Fruit fly (Drosophila melanogaster) whole organism, prepupa: ENCODE measurements around the gene CG12448.

Experiments used
- Blimp-1 ChIP-seq: fragments of 200-800 bp; sonication (Bioruptor generic); optimal IDR thresholded peaks from 3 replicates; lab custom pipeline; 2017; ENCODE audit warnings: missing biosample characterization, missing genetic modification characterization, mild to moderate bottlenecking, moderate library complexity, missing genetic modification reagents
- CG10669 ChIP-seq: fragments of 200-800 bp; sonication (Bioruptor generic); optimal IDR thresholded peaks from 3 replicates; lab custom pipeline; 2018; ENCODE audit warnings: missing biosample characterization, mild to moderate bottlenecking, missing genetic modification characterization, moderate library complexity
- CG11762 ChIP-seq: fragments of 200-800 bp; sonication (Bioruptor generic); optimal IDR thresholded peaks from 3 replicates; lab custom pipeline; 2016; ENCODE audit warnings: missing biosample characterization, missing genetic modification characterization; ENCODE audit not compliant: insufficient read depth
- CG11902 ChIP-seq: fragments of 200-800 bp; sonication (Bioruptor generic); optimal IDR thresholded peaks from 3 replicates; lab custom pipeline; 2016; ENCODE audit warnings: missing biosample characterization, missing genetic modification characterization
- CG1621 ChIP-seq: fragments of 200-800 bp; sonication (Bioruptor generic); optimal IDR thresholded peaks from 3 replicates; lab custom pipeline; 2018; ENCODE audit warnings: missing biosample characterization, mild to moderate bottlenecking, missing genetic modification characterization
- CG16779 ChIP-seq: fragments of 200-800 bp; sonication (Bioruptor generic); optimal IDR thresholded peaks from 3 replicates; lab custom pipeline; 2017; ENCODE audit warnings: missing biosample characterization, mild to moderate bottlenecking, missing genetic modification characterization
- CG3032 ChIP-seq: fragments of 200-800 bp; optimal IDR thresholded peaks from 2 replicates; lab custom pipeline; 2019; ENCODE audit warnings: missing biosample characterization, mild to moderate bottlenecking, missing genetic modification characterization, moderate library complexity
- CG31627 ChIP-seq: fragments of 200-800 bp; sonication (Bioruptor generic); optimal IDR thresholded peaks from 3 replicates; lab custom pipeline; 2016; ENCODE audit warnings: missing biosample characterization, missing genetic modification characterization
- CG32006 ChIP-seq: fragments of 200-800 bp; sonication (Bioruptor generic); optimal IDR thresholded peaks from 3 replicates; lab custom pipeline; 2017; ENCODE audit warnings: missing biosample characterization, mild to moderate bottlenecking, missing genetic modification characterization
- CG34406 ChIP-seq: fragments of 200-800 bp; sonication (Bioruptor generic); optimal IDR thresholded peaks from 3 replicates; lab custom pipeline; 2016; ENCODE audit warnings: missing biosample characterization, missing genetic modification characterization
- CG3919 ChIP-seq: fragments of 200-800 bp; sonication (Bioruptor generic); optimal IDR thresholded peaks from 3 replicates; lab custom pipeline; 2016; ENCODE audit warnings: missing biosample characterization, missing genetic modification characterization
- CG4318 ChIP-seq: fragments of 200-800 bp; sonication (Bioruptor generic); optimal IDR thresholded peaks from 3 replicates; lab custom pipeline; 2017; ENCODE audit warnings: missing biosample characterization, mild to moderate bottlenecking, missing genetic modification characterization
- CG6276 ChIP-seq: fragments of 200-800 bp; sonication (Bioruptor generic); optimal IDR thresholded peaks from 2 replicates; lab custom pipeline; 2017; ENCODE audit warnings: missing biosample characterization, mild to moderate bottlenecking, missing genetic modification characterization
- CG6808 ChIP-seq: fragments of 200-800 bp; sonication (Bioruptor generic); optimal IDR thresholded peaks from 3 replicates; lab custom pipeline; 2017; ENCODE audit warnings: missing biosample characterization, missing genetic modification characterization, mild to moderate bottlenecking, moderate library complexity, missing genetic modification reagents
- CG8119 ChIP-seq: fragments of 200-800 bp; sonication (Bioruptor generic); IDR thresholded peaks from 3 replicates; pipeline ENCODE4 v1.3.6; 2022; ENCODE audit warnings: missing biosample characterization, missing genetic modification characterization
- CG8319 ChIP-seq: fragments of 200-800 bp; sonication (Bioruptor generic); optimal IDR thresholded peaks from 3 replicates; lab custom pipeline; 2016; ENCODE audit warnings: missing biosample characterization, missing genetic modification characterization
- CG8632 ChIP-seq: fragments of 200-800 bp; sonication (Bioruptor generic); optimal IDR thresholded peaks from 3 replicates; lab custom pipeline; 2016; ENCODE audit warnings: missing biosample characterization, missing genetic modification characterization
- CG9139 ChIP-seq: fragments of 200-800 bp; sonication (Bioruptor generic); optimal IDR thresholded peaks from 3 replicates; lab custom pipeline; 2017; ENCODE audit warnings: missing biosample characterization, mild to moderate bottlenecking, missing genetic modification characterization
- Eip75B ChIP-seq: fragments of 200-800 bp; sonication (Bioruptor generic); optimal IDR thresholded peaks from 3 replicates; lab custom pipeline; 2016; ENCODE audit warnings: missing biosample characterization, missing genetic modification characterization
- Eip78C ChIP-seq: fragments of 200-800 bp; sonication (Bioruptor generic); peaks from one replicate; lab custom pipeline; 2016; ENCODE audit warnings: missing biosample characterization, missing genetic modification characterization
- Eip93F ChIP-seq: fragments of 200-800 bp; sonication (Bioruptor generic); optimal IDR thresholded peaks from 2 replicates; lab custom pipeline; 2016; ENCODE audit warnings: missing biosample characterization, mild to moderate bottlenecking, missing genetic modification characterization
- Ets21C ChIP-seq: fragments of 200-800 bp; sonication (Bioruptor generic); optimal IDR thresholded peaks from 3 replicates; lab custom pipeline; 2016; ENCODE audit warnings: missing biosample characterization, missing genetic modification characterization
- Ets96B ChIP-seq: fragments of 200-800 bp; optimal IDR thresholded peaks from 2 replicates; lab custom pipeline; 2019; ENCODE audit warnings: missing biosample characterization, mild to moderate bottlenecking, missing genetic modification characterization, moderate library complexity
- Gug ChIP-seq: fragments of 200-800 bp; sonication (Bioruptor generic); IDR thresholded peaks from 2 replicates; pipeline ENCODE4 v1.3.6; 2022; ENCODE audit warnings: missing biosample characterization, missing genetic modification characterization
- Hr38 ChIP-seq: sonication (Bioruptor generic); optimal IDR thresholded peaks from 2 replicates; lab custom pipeline; 2016; ENCODE audit warnings: missing biosample characterization, missing genetic modification characterization
- Hr4 ChIP-seq: fragments of 200-800 bp; sonication (Bioruptor generic); optimal IDR thresholded peaks from 3 replicates; lab custom pipeline; 2016; ENCODE audit warnings: missing biosample characterization, missing genetic modification characterization
- Met ChIP-seq: fragments of 200-800 bp; sonication (Bioruptor generic); optimal IDR thresholded peaks from 3 replicates; lab custom pipeline; 2016; ENCODE audit warnings: missing biosample characterization, missing genetic modification characterization
- OdsH ChIP-seq: fragments of 200-800 bp; sonication (Bioruptor generic); optimal IDR thresholded peaks from 3 replicates; lab custom pipeline; 2016; ENCODE audit warnings: missing biosample characterization, missing genetic modification characterization
- Smox ChIP-seq: fragments of 200-800 bp; sonication (Bioruptor generic); optimal IDR thresholded peaks from 3 replicates; lab custom pipeline; 2016; ENCODE audit warnings: missing biosample characterization, missing genetic modification characterization
- Sox102F ChIP-seq: fragments of 200-800 bp; sonication (Bioruptor generic); optimal IDR thresholded peaks from 2 replicates; lab custom pipeline; 2016; ENCODE audit warnings: missing biosample characterization, mild to moderate bottlenecking, missing genetic modification characterization
- Sox14 ChIP-seq: fragments of 200-800 bp; sonication (Bioruptor generic); optimal IDR thresholded peaks from 3 replicates; lab custom pipeline; 2016; ENCODE audit warnings: missing biosample characterization, missing genetic modification characterization
- Sox15 ChIP-seq: fragments of 200-800 bp; sonication (Bioruptor generic); optimal IDR thresholded peaks from 3 replicates; lab custom pipeline; 2016; ENCODE audit warnings: missing biosample characterization, missing genetic modification characterization
- achi ChIP-seq: fragments of 200-800 bp; sonication (Bioruptor generic); optimal IDR thresholded peaks from 3 replicates; lab custom pipeline; 2016; ENCODE audit warnings: missing biosample characterization, missing genetic modification characterization
- acj6 ChIP-seq: fragments of 200-800 bp; sonication (Bioruptor generic); optimal IDR thresholded peaks from 3 replicates; lab custom pipeline; 2016; ENCODE audit warnings: missing biosample characterization, missing genetic modification characterization
- dac ChIP-seq: fragments of 200-800 bp; sonication (Bioruptor generic); optimal IDR thresholded peaks from 2 replicates; lab custom pipeline; 2017; ENCODE audit warnings: missing biosample characterization, mild to moderate bottlenecking, missing genetic modification characterization
- eg ChIP-seq: fragments of 200-800 bp; sonication (Bioruptor generic); IDR thresholded peaks from 3 replicates; pipeline ENCODE4 v1.3.6; 2022; ENCODE audit warnings: missing biosample characterization, missing genetic modification characterization
- esn ChIP-seq: fragments of 200-800 bp; sonication (Bioruptor generic); optimal IDR thresholded peaks from 2 replicates; lab custom pipeline; 2016; ENCODE audit warnings: missing biosample characterization, mild to moderate bottlenecking, missing genetic modification characterization, moderate library complexity
- fd59A ChIP-seq: fragments of 200-800 bp; sonication (Bioruptor generic); optimal IDR thresholded peaks from 2 replicates; lab custom pipeline; 2017; ENCODE audit warnings: missing biosample characterization, mild to moderate bottlenecking, missing genetic modification characterization, missing genetic modification reagents
- fd85E ChIP-seq: fragments of 200-800 bp; sonication (Bioruptor generic); optimal IDR thresholded peaks from 3 replicates; lab custom pipeline; 2016; ENCODE audit warnings: missing biosample characterization, missing genetic modification characterization
- fkh ChIP-seq: fragments of 200-800 bp; sonication (Bioruptor generic); optimal IDR thresholded peaks from 3 replicates; lab custom pipeline; 2017; ENCODE audit warnings: missing biosample characterization, mild to moderate bottlenecking, missing genetic modification characterization, moderate library complexity
- lz ChIP-seq: fragments of 200-800 bp; sonication (Bioruptor generic); optimal IDR thresholded peaks from 3 replicates; lab custom pipeline; 2016; ENCODE audit warnings: missing biosample characterization, missing genetic modification characterization
- net ChIP-seq: fragments of 200-800 bp; sonication (Bioruptor generic); optimal IDR thresholded peaks from 3 replicates; lab custom pipeline; 2016; ENCODE audit warnings: missing biosample characterization, missing genetic modification characterization
- pdm3 ChIP-seq: fragments of 200-800 bp; sonication (Bioruptor generic); optimal IDR thresholded peaks from 3 replicates; lab custom pipeline; 2016; ENCODE audit warnings: missing biosample characterization, missing genetic modification characterization
- spab ChIP-seq: fragments of 200-800 bp; sonication (Bioruptor generic); optimal IDR thresholded peaks from 2 replicates; lab custom pipeline; 2017; ENCODE audit warnings: missing biosample characterization, mild to moderate bottlenecking, missing genetic modification characterization, missing genetic modification reagents
- ss ChIP-seq, 2 experiments: fragments of 200-800 bp; sonication (Bioruptor generic); optimal IDR thresholded peaks; 2 replicates in 1 of 2; 3 replicates in 1 of 2; lab custom pipeline; 2017 to 2018; ENCODE audit warnings: mild to moderate bottlenecking in 2 of 2, missing biosample characterization in 2 of 2, missing genetic modification characterization in 2 of 2, moderate library complexity in 1 of 2
- svp ChIP-seq: fragments of 200-800 bp; sonication (Bioruptor generic); peaks from one replicate; lab custom pipeline; 2016; ENCODE audit warnings: missing biosample characterization, missing genetic modification characterization

Gene CG12448

DNA sequence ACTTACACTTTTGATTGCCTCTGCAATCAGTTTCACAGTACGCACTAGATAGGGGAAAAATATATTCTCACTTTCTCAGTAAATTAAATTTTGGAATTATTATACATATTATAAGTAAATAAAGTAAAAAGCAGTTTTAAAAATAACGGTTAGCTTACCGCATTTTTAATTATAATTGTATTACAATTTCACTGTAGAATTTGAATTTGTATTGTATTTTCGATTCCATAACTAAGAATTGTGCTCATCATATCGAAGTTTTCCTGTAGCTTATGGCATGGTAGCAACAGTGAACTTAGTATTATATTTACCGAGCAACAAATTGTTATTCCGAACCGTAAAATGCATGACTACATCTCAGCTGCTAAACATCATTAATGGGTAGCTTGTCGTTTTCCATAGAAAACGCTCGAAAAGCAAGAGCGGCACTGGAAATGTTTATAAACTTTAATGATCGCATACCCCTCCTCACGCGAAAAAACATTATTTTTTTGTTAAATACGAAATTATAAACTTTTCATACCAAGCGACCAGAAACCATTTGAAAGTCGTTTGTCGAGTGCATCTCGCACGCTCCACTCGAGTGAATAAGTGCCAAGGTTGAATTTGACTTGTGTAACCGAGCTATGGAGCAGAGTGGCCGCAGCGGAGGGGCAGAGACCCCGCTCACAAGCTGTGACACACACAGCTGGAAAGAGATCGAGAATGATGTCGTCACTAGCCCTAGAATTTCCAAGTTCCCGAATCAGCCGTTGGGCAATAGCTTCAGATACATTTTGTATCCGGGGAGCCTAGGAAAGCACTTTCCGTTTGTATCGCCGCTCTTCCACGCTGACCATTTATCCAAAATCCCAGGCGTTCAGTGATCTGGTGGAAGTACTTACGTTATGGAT is 29.0 kb upstream of the CG12448 start (continued):
- TF ChIP-seq Smox, result peak; percentile 69
- TF ChIP-seq Hr38 (GFP tag; lab: Kevin White, UChicago), result no peak
- TF ChIP-seq Sox102F (GFP tag; lab: Kevin White, UChicago), result peak; percentile 39
- peak; percentile 69 for TF ChIP-seq Gug (GFP tag; lab: Robert Waterston, UW)
- TF ChIP-seq Ets96B (tag; lab: Kevin White, UChicago), result peak; percentile 65
- TF ChIP-seq fkh, result peak; percentile 90
- peak; percentile 85 for TF ChIP-seq net
- peak; percentile 67 for TF ChIP-seq CG11762 (GFP tag; lab: Kevin White, UChicago)
- peak; percentile 75 for TF ChIP-seq CG11902
- no peak for TF ChIP-seq Eip93F (GFP tag; lab: Kevin White, UChicago)

DNA sequence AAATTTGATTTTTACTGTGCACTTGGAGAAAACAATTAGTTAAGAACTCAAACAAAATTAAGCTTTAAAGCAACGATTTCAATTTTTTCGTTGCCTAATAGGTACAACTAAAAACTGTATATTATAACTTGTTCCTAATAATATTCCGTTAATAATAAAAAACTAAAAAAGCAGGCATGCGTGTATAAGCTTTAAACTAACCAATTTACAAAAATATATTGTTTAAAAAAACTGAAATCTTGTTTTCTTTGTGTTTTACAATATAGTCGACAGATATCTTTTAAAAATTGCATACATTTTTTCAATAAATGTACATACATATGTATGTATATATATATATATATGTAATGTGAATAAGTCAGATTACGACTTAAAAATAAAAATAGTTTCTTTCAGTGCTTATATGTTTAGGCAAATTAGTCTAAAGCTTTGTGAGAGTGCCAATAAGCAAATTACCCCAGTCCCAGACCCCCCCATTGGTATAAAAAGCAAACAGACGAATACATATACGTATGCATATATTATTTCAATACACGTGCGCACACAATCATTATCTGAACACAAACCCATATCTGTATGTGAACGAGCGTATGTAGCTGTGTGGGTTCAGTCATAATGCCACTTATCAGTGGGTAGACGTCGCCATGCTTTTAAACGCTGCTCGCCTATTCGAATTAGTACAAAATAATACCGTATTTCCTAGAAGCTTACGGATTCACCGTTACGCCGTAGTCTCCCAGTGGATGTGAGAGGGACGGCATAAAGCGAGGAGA is 28.2 kb upstream of the CG12448 start:
- TF ChIP-seq fd85E (no peak), Eip93F (GFP tag; lab: Kevin White, UChicago) (peak; percentile 18), CG8319 (GFP tag; lab: Kevin White, UChicago) (no peak), CG9139 (GFP tag; lab: Kevin White, UChicago) (no peak), Sox15 (GFP tag; lab: Kevin White, UChicago) (peak; percentile 35), CG31627 (GFP tag; lab: Kevin White, UChicago) (peak; percentile 22), Eip75B (no peak), Ets21C (no peak), CG11902 (no peak), spab (GFP tag; lab: Kevin White, UChicago) (no peak), CG10669 (GFP tag; lab: Kevin White, UChicago) (no peak), Sox14 (GFP tag; lab: Kevin White, UChicago) (peak; percentile 1), dac (no peak), CG34406 (GFP tag; lab: Kevin White, UChicago) (peak; percentile 29), pdm3 (GFP tag; lab: Kevin White, UChicago) (no peak), Ets96B (tag; lab: Kevin White, UChicago) (no peak), CG16779 (no peak), esn (peak; percentile 37), CG32006 (GFP tag; lab: Kevin White, UChicago) (peak; percentile 36), eg (GFP tag; lab: Robert Waterston, UW) (peak; percentile 8; the same call in 1 of the 3 replicates), net (no peak), lz (GFP tag; lab: Kevin White, UChicago) (no peak), CG3032 (no peak), CG3919 (no peak), Hr38 (GFP tag; lab: Kevin White, UChicago) (no peak), CG8119 (no peak), OdsH (GFP tag; lab: Kevin White, UChicago) (peak; percentile 9), CG11762 (GFP tag; lab: Kevin White, UChicago) (no peak), Hr4 (GFP tag; lab: Kevin White, UChicago) (no peak), Blimp-1 (GFP tag; lab: Kevin White, UChicago) (no peak), acj6 (GFP tag; lab: Kevin White, UChicago) (peak; percentile 19), Met (GFP tag; lab: Kevin White, UChicago) (no peak), Smox (no peak), CG8632 (GFP tag; lab: Kevin White, UChicago) (no peak), svp (peak; percentile 90), CG6808 (GFP tag; lab: Kevin White, UChicago) (no peak), CG4318 (GFP tag; lab: Kevin White, UChicago) (no peak), achi (GFP tag; lab: Kevin White, UChicago) (no peak), CG6276 (GFP tag; lab: Kevin White, UChicago) (no peak), CG1621 (tag; lab: Kevin White, UChicago) (peak; percentile 92), fd59A (GFP tag; lab: Kevin White, UChicago) (no peak), Eip78C (peak; percentile 45), ss (GFP tag; optimal IDR thresholded peaks at IDR 0.05; lab: Kevin White, UChicago) (peak in 1 of 2 experiments; percentile 10)
